Worm (Caenorhabditis elegans): ENCODE data around the gene klf-1.

Gene klf-1

ce11 chrIII:2871817-2872216 is 2.8 kb upstream of the klf-1 start:
- TF ChIP-seq chd-7 (tag; optimal IDR thresholded peaks at IDR 0.05) (peak; percentile 17), ztf-28 (GFP tag; IDR thresholded peaks at IDR 0.05) (no peak), F22D6.2 (tag; optimal IDR thresholded peaks at IDR 0.05) (no peak), ceh-91 (GFP tag; IDR thresholded peaks at IDR 0.05) (no peak), ceh-27 (GFP tag; optimal IDR thresholded peaks at IDR 0.05) (peak; percentile 60), cebp-1 (GFP tag; IDR thresholded peaks at IDR 0.05) (no peak), cebp-1 (tag; optimal IDR thresholded peaks at IDR 0.05) (peak; percentile 52), C17E4.6 (GFP tag; IDR thresholded peaks at IDR 0.05) (no peak), ztf-18 (tag; optimal IDR thresholded peaks at IDR 0.05) (no peak), lin-40 (tag; optimal IDR thresholded peaks at IDR 0.05) (peak; percentile 73), ztf-6 (GFP tag; IDR thresholded peaks at IDR 0.05) (no peak), nhr-179 (tag; optimal IDR thresholded peaks at IDR 0.05) (no peak), ztf-25 (GFP tag; IDR thresholded peaks at IDR 0.05) (0 out of 2 replicates have a peak, but pooled peaks have one; percentile 46), dpff-1 (tag; optimal IDR thresholded peaks at IDR 0.05) (no peak), cebp-2 (GFP tag; IDR thresholded peaks at IDR 0.05) (no peak), tbx-9 (tag; optimal IDR thresholded peaks at IDR 0.05; ENCODE audit: borderline replicate concordance) (no peak), F23B12.7 (tag; optimal IDR thresholded peaks at IDR 0.05; ENCODE audit: insufficient read depth) (no peak), D2030.7 (GFP tag; IDR thresholded peaks at IDR 0.05) (no peak), madf-3 (GFP tag; IDR thresholded peaks at IDR 0.05) (no peak), bed-2 (GFP tag; IDR thresholded peaks at IDR 0.05) (no peak), egrh-3 (GFP tag; IDR thresholded peaks at IDR 0.05) (peak; percentile 52; the same call in 1 of the 2 replicates), nhr-80 (tag; optimal IDR thresholded peaks at IDR 0.05) (peak; percentile 71), attf-5 (GFP tag; optimal IDR thresholded peaks at IDR 0.05) (peak; percentile 38), F55B11.4 (tag; optimal IDR thresholded peaks at IDR 0.05; ENCODE audit: borderline replicate concordance, insufficient read depth) (no peak), nfyb-1 (GFP tag; IDR thresholded peaks at IDR 0.05) (0 out of 2 replicates have a peak, but pooled peaks have one; percentile 28), gei-17 (GFP tag; optimal IDR thresholded peaks at IDR 0.05) (no peak), snpc-1.1 (tag; optimal IDR thresholded peaks at IDR 0.05; ENCODE audit: insufficient read depth) (no peak), ceh-79 (tag; optimal IDR thresholded peaks at IDR 0.05) (no peak), Y79H2A.3 (GFP tag; conservative IDR thresholded peaks at IDR 0.05) (no peak), madf-6 (GFP tag; IDR thresholded peaks at IDR 0.05) (no peak), xnd-1 (tag; optimal IDR thresholded peaks at IDR 0.05) (no peak), ZK185.1 (tag; optimal IDR thresholded peaks at IDR 0.05; ENCODE audit: poor library complexity, severe bottlenecking) (no peak), rec-8 (tag; optimal IDR thresholded peaks at IDR 0.05) (no peak), ccch-3 (GFP tag; optimal IDR thresholded peaks at IDR 0.05) (no peak), lin-26 (GFP tag; IDR thresholded peaks at IDR 0.05) (peak; percentile 72), ekl-4 (GFP tag; IDR thresholded peaks at IDR 0.05) (no peak), zfh-2 (GFP tag; conservative IDR thresholded peaks at IDR 0.05) (peak; percentile 76), aptf-3 (GFP tag; IDR thresholded peaks at IDR 0.05) (no peak), hmg-1.2 (GFP tag; IDR thresholded peaks at IDR 0.05) (no peak; the same call in 1 of the 2 replicates), Y53G8AR.9 (GFP tag; conservative IDR thresholded peaks at IDR 0.05) (no peak), him-1 (tag; optimal IDR thresholded peaks at IDR 0.05) (no peak), let-526 (GFP tag; IDR thresholded peaks at IDR 0.05) (no peak), F33H1.4 (GFP tag; IDR thresholded peaks at IDR 0.05) (no peak), lin-35 (GFP tag; optimal IDR thresholded peaks at IDR 0.05) (no peak), B0019.2 (GFP tag; conservative IDR thresholded peaks at IDR 0.05) (no peak), Y95B8A.8 (GFP tag; IDR thresholded peaks at IDR 0.05) (no peak), T26A5.8 (tag; optimal IDR thresholded peaks at IDR 0.05) (no peak), zim-3 (tag; optimal IDR thresholded peaks at IDR 0.05) (no peak)

All from whole organism, young adult.